Fruit fly (Drosophila melanogaster): ENCODE data around the gene Rnf146.

The Rnf146 gene

dm6 chr3L:19650121-19650520, 7.5 kb upstream of the Rnf146 start:
- no peak for TF ChIP-seq Mnt (GFP tag; optimal IDR thresholded peaks at IDR 0.05)
- no peak for TF ChIP-seq ovo (GFP tag; optimal IDR thresholded peaks at IDR 0.05)

dm6 chr3L:19649374-19649948, 6.8 kb upstream of the Rnf146 start, which contains the start of gene Oat:
Gene Oat (minus strand): TSS chr3L:19649851.
- no peak for TF ChIP-seq CG7101 (tag; optimal IDR thresholded peaks at IDR 0.05)
- peak; percentile 35 for TF ChIP-seq bab1 (GFP tag; optimal IDR thresholded peaks at IDR 0.05)
- no peak for TF ChIP-seq kay (GFP tag; ENCODE audit: borderline replicate concordance)

- no peak for TF ChIP-seq Mnt (GFP tag; optimal IDR thresholded peaks at IDR 0.05)
- no peak for TF ChIP-seq cic (GFP tag; optimal IDR thresholded peaks at IDR 0.05)
- TF ChIP-seq CG33017 (tag; optimal IDR thresholded peaks at IDR 0.05): no peak
- no peak for TF ChIP-seq toe (GFP tag; optimal IDR thresholded peaks at IDR 0.05)
- no peak for TF ChIP-seq Crg-1 (GFP tag; optimal IDR thresholded peaks at IDR 0.05)
- no peak for TF ChIP-seq CG14711 (tag; optimal IDR thresholded peaks at IDR 0.05)
- no peak for TF ChIP-seq cnc (optimal IDR thresholded peaks at IDR 0.05)
- no peak for TF ChIP-seq kay (GFP tag; ENCODE audit: borderline replicate concordance)
- TF ChIP-seq CG11617 (GFP tag; optimal IDR thresholded peaks at IDR 0.05): no peak
- TF ChIP-seq Clk (GFP tag; optimal IDR thresholded peaks at IDR 0.05): no peak
- TF ChIP-seq tj (GFP tag; optimal IDR thresholded peaks at IDR 0.05): no peak
- no peak for TF ChIP-seq CG1620 (GFP tag; optimal IDR thresholded peaks at IDR 0.05)
- no peak for TF ChIP-seq CG7101 (tag; optimal IDR thresholded peaks at IDR 0.05)
Observed at dm6 chr3L:19648648-19649047, 6.0 kb upstream of the Rnf146 start.

- no peak for TF ChIP-seq ovo (GFP tag; optimal IDR thresholded peaks at IDR 0.05)
- no peak for TF ChIP-seq Mnt (GFP tag; optimal IDR thresholded peaks at IDR 0.05)
- no peak for TF ChIP-seq CG5204 (GFP tag; optimal IDR thresholded peaks at IDR 0.05)
- no peak for TF ChIP-seq CG14711 (tag; optimal IDR thresholded peaks at IDR 0.05)
- no peak for TF ChIP-seq Crg-1 (GFP tag; optimal IDR thresholded peaks at IDR 0.05)
Observed at dm6 chr3L:19646292-19646691, 3.7 kb upstream of the Rnf146 start.

dm6 chr3L:19636821-19637460, 5.7 kb downstream of the Rnf146 start:
- TF ChIP-seq Crg-1 (GFP tag; optimal IDR thresholded peaks at IDR 0.05) (no peak), CG11617 (GFP tag; optimal IDR thresholded peaks at IDR 0.05) (no peak), CG12768 (GFP tag; optimal IDR thresholded peaks at IDR 0.05) (no peak), pad (GFP tag; optimal IDR thresholded peaks at IDR 0.05) (no peak), bab1 (GFP tag; optimal IDR thresholded peaks at IDR 0.05) (no peak), CG7045 (GFP tag; optimal IDR thresholded peaks at IDR 0.05) (no peak)

- TF ChIP-seq bab1 (GFP tag; optimal IDR thresholded peaks at IDR 0.05): no peak
- no peak for TF ChIP-seq Mnt (GFP tag; optimal IDR thresholded peaks at IDR 0.05)
- TF ChIP-seq CG33017 (tag; optimal IDR thresholded peaks at IDR 0.05): no peak
- TF ChIP-seq tj (GFP tag; optimal IDR thresholded peaks at IDR 0.05): peak; percentile 49
- TF ChIP-seq CG11617 (GFP tag; optimal IDR thresholded peaks at IDR 0.05): no peak
- TF ChIP-seq Hr96 (GFP tag; optimal IDR thresholded peaks at IDR 0.05): no peak
- TF ChIP-seq CG12768 (GFP tag; optimal IDR thresholded peaks at IDR 0.05): no peak
Observed at dm6 chr3L:19635478-19635996, 7.1 kb downstream of the Rnf146 start, which contains the start of gene wnd. Gene wnd (minus strand): TSS chr3L:19635783.

- TF ChIP-seq CG12768 (GFP tag; optimal IDR thresholded peaks at IDR 0.05): peak; percentile 28
- no peak for TF ChIP-seq cic (GFP tag; optimal IDR thresholded peaks at IDR 0.05)
- TF ChIP-seq ovo (GFP tag; optimal IDR thresholded peaks at IDR 0.05): no peak
- no peak for TF ChIP-seq cnc (optimal IDR thresholded peaks at IDR 0.05)
- no peak for TF ChIP-seq Clk (GFP tag; optimal IDR thresholded peaks at IDR 0.05)
- peak; percentile 41 for TF ChIP-seq CG11617 (GFP tag; optimal IDR thresholded peaks at IDR 0.05)
- TF ChIP-seq CG7045 (GFP tag; optimal IDR thresholded peaks at IDR 0.05): peak; percentile 75
- peak; percentile 29 for TF ChIP-seq pad (GFP tag; optimal IDR thresholded peaks at IDR 0.05)
- no peak for TF ChIP-seq Mnt (GFP tag; optimal IDR thresholded peaks at IDR 0.05)
- TF ChIP-seq Crg-1 (GFP tag; optimal IDR thresholded peaks at IDR 0.05): no peak
- TF ChIP-seq CG14711 (tag; optimal IDR thresholded peaks at IDR 0.05): peak; percentile 90
- TF ChIP-seq Hr96 (GFP tag; optimal IDR thresholded peaks at IDR 0.05): peak; percentile 36
- TF ChIP-seq toe (GFP tag; optimal IDR thresholded peaks at IDR 0.05): no peak
- peak; percentile 65 for TF ChIP-seq tj (GFP tag; optimal IDR thresholded peaks at IDR 0.05)
- peak; percentile 87 for TF ChIP-seq bab1 (GFP tag; optimal IDR thresholded peaks at IDR 0.05)
- TF ChIP-seq CG7101 (tag; optimal IDR thresholded peaks at IDR 0.05): peak; percentile 84
- peak; percentile 69 for TF ChIP-seq kay (GFP tag; ENCODE audit: borderline replicate concordance)
- no peak for TF ChIP-seq CG1620 (GFP tag; optimal IDR thresholded peaks at IDR 0.05)
- peak; percentile 13 for TF ChIP-seq CG5204 (GFP tag; optimal IDR thresholded peaks at IDR 0.05)
- peak; percentile 71 for TF ChIP-seq CG33017 (tag; optimal IDR thresholded peaks at IDR 0.05)
Observed at dm6 chr3L:19634788-19635448, 7.7 kb downstream of the Rnf146 start.

Data from whole organism, adult.